Worm (Caenorhabditis elegans) whole organism, L2 larva: ENCODE data around the gene pqn-75.

ENCODE experiments used
- C34F6.9 ChIP-seq: fragments of 150-350 bp; optimal IDR thresholded peaks from 2 replicates; lab custom pipeline; 2014; ENCODE audit warnings: missing biosample characterization, missing genetic modification characterization
- F13H6.1 ChIP-seq: sonication (generic microtip); optimal IDR thresholded peaks from 2 replicates; lab custom pipeline; 2016; ENCODE audit warnings: missing genetic modification characterization, missing compliant biosample characterization
- R02D3.7 ChIP-seq: fragments of 150-350 bp; optimal IDR thresholded peaks from 2 replicates; lab custom pipeline; 2014; ENCODE audit warnings: missing biosample characterization, missing genetic modification characterization
- Y55F3AM.14 ChIP-seq: fragments of 200-800 bp; sonication (Bioruptor generic); optimal IDR thresholded peaks from 2 replicates; lab custom pipeline; 2018; ENCODE audit warnings: mild to moderate bottlenecking, missing genetic modification characterization, missing compliant biosample characterization
- ZK546.5 ChIP-seq: sonication (generic microtip); optimal IDR thresholded peaks from 2 replicates; lab custom pipeline; 2017; ENCODE audit warnings: missing biosample characterization, missing genetic modification characterization
- alr-1 ChIP-seq: fragments of 150-350 bp; optimal IDR thresholded peaks from 2 replicates; lab custom pipeline; 2014; ENCODE audit warnings: missing biosample characterization, missing genetic modification characterization
- aly-2 ChIP-seq: fragments of 150-350 bp; optimal IDR thresholded peaks from 2 replicates; lab custom pipeline; 2014; ENCODE audit warnings: missing biosample characterization, missing genetic modification characterization
- ama-1 ChIP-seq: fragments of 150-350 bp; optimal IDR thresholded peaks from 2 replicates; lab custom pipeline; 2018; ENCODE audit warnings: inconsistent platforms
- blmp-1 ChIP-seq: sonication (generic microtip); optimal IDR thresholded peaks from 2 replicates; lab custom pipeline; 2017; ENCODE audit warnings: missing genetic modification characterization, mild to moderate bottlenecking, missing compliant biosample characterization, antibody characterized with exemption, moderate library complexity; ENCODE audit not compliant: insufficient read depth
- ceh-16 ChIP-seq: fragments of 150-350 bp; optimal IDR thresholded peaks from 2 replicates; lab custom pipeline; 2014; ENCODE audit warnings: missing biosample characterization, missing genetic modification characterization
- ceh-82 ChIP-seq: fragments of 150-350 bp; optimal IDR thresholded peaks from 2 replicates; lab custom pipeline; 2014; ENCODE audit warnings: missing biosample characterization, missing genetic modification characterization
- crh-2 ChIP-seq: sonication (generic microtip); optimal IDR thresholded peaks from 2 replicates; lab custom pipeline; 2017; ENCODE audit warnings: missing biosample characterization, missing genetic modification characterization
- dmd-4 ChIP-seq: sonication (generic microtip); optimal IDR thresholded peaks from 2 replicates; lab custom pipeline; 2017; ENCODE audit warnings: missing biosample characterization, missing genetic modification characterization
- egl-27 ChIP-seq: sonication (generic microtip); optimal IDR thresholded peaks from 3 replicates; lab custom pipeline; 2017; ENCODE audit warnings: missing biosample characterization, missing genetic modification reagents, missing genetic modification characterization
- elt-1 ChIP-seq: fragments of 150-350 bp; optimal IDR thresholded peaks from 2 replicates; lab custom pipeline; 2014; ENCODE audit warnings: missing biosample characterization, missing genetic modification characterization
- elt-3 ChIP-seq: sonication (generic microtip); optimal IDR thresholded peaks from 2 replicates; lab custom pipeline; 2017; ENCODE audit warnings: missing biosample characterization, missing genetic modification characterization
- fos-1 ChIP-seq: fragments of 150-350 bp; optimal IDR thresholded peaks from 2 replicates; lab custom pipeline; 2014; ENCODE audit warnings: missing biosample characterization, missing genetic modification characterization
- gmeb-1 ChIP-seq: fragments of 150-350 bp; optimal IDR thresholded peaks from 2 replicates; lab custom pipeline; 2014; ENCODE audit warnings: missing biosample characterization, missing genetic modification characterization
- lin-11 ChIP-seq: fragments of 150-350 bp; sonication (generic microtip); optimal IDR thresholded peaks from 2 replicates; lab custom pipeline; 2014; ENCODE audit warnings: missing biosample characterization, missing genetic modification characterization, inconsistent platforms, mixed read lengths
- lin-13 ChIP-seq: fragments of 150-350 bp; optimal IDR thresholded peaks from 2 replicates; lab custom pipeline; 2014; ENCODE audit warnings: missing biosample characterization, missing genetic modification reagents, missing genetic modification characterization
- lin-39 ChIP-seq: fragments of 150-350 bp; optimal IDR thresholded peaks from 2 replicates; lab custom pipeline; 2014; ENCODE audit warnings: missing biosample characterization, missing genetic modification reagents, missing genetic modification characterization
- lsy-2 ChIP-seq, 2 experiments: fragments of 150-350 bp in 1 of 2; sonication (generic microtip) in 1 of 2; optimal IDR thresholded peaks; 2 replicates each; lab custom pipeline; 2014 to 2017; ENCODE audit warnings: missing biosample characterization in 2 of 2, missing genetic modification characterization in 2 of 2
- mab-5 ChIP-seq: fragments of 150-350 bp; optimal IDR thresholded peaks from 2 replicates; lab custom pipeline; 2014; ENCODE audit warnings: missing biosample characterization, missing genetic modification characterization
- mbf-1 ChIP-seq: sonication (generic microtip); optimal IDR thresholded peaks from 2 replicates; lab custom pipeline; 2017; ENCODE audit warnings: missing biosample characterization, missing genetic modification characterization
- mdl-1 ChIP-seq, 2 experiments: fragments of 150-350 bp in 1 of 2; sonication (generic microtip) in 1 of 2; optimal IDR thresholded peaks; 2 replicates each; lab custom pipeline; 2017; ENCODE audit warnings: missing biosample characterization in 2 of 2, missing genetic modification characterization in 2 of 2
- nhr-10 ChIP-seq: sonication (generic microtip); optimal IDR thresholded peaks from 2 replicates; lab custom pipeline; 2017; ENCODE audit warnings: missing biosample characterization, missing genetic modification characterization
- nhr-11 ChIP-seq: fragments of 150-350 bp; optimal IDR thresholded peaks from 2 replicates; lab custom pipeline; 2014; ENCODE audit warnings: missing biosample characterization, missing genetic modification characterization
- nhr-12 ChIP-seq: fragments of 150-350 bp; optimal IDR thresholded peaks from 2 replicates; lab custom pipeline; 2014; ENCODE audit warnings: missing biosample characterization, missing genetic modification characterization
- nhr-129 ChIP-seq: fragments of 150-350 bp; optimal IDR thresholded peaks from 2 replicates; lab custom pipeline; 2014; ENCODE audit warnings: missing biosample characterization, missing genetic modification characterization
- nhr-21 ChIP-seq: fragments of 150-350 bp; optimal IDR thresholded peaks from 2 replicates; lab custom pipeline; 2014; ENCODE audit warnings: missing biosample characterization, missing genetic modification characterization
- nhr-23 ChIP-seq: fragments of 150-350 bp; optimal IDR thresholded peaks from 2 replicates; lab custom pipeline; 2014; ENCODE audit warnings: missing biosample characterization, missing genetic modification reagents, missing genetic modification characterization
- nhr-237 ChIP-seq: fragments of 150-350 bp; optimal IDR thresholded peaks from 2 replicates; lab custom pipeline; 2014; ENCODE audit warnings: missing biosample characterization, missing genetic modification characterization
- nhr-25 ChIP-seq: fragments of 150-350 bp; sonication (generic microtip); optimal IDR thresholded peaks from 3 replicates; lab custom pipeline; 2014; ENCODE audit warnings: missing biosample characterization, missing genetic modification characterization
- nhr-6 ChIP-seq: fragments of 150-350 bp; optimal IDR thresholded peaks from 2 replicates; lab custom pipeline; 2014; ENCODE audit warnings: missing biosample characterization, missing genetic modification characterization
- nhr-77 ChIP-seq: fragments of 150-350 bp; optimal IDR thresholded peaks from 2 replicates; lab custom pipeline; 2014; ENCODE audit warnings: missing biosample characterization, missing genetic modification characterization
- peb-1 ChIP-seq: fragments of 150-350 bp; optimal IDR thresholded peaks from 2 replicates; lab custom pipeline; 2014; ENCODE audit warnings: missing biosample characterization, missing genetic modification characterization
- sem-4 ChIP-seq: fragments of 150-350 bp; optimal IDR thresholded peaks from 2 replicates; lab custom pipeline; 2014; ENCODE audit warnings: missing biosample characterization, missing genetic modification reagents, missing genetic modification characterization
- skn-1 ChIP-seq: sonication (generic microtip); optimal IDR thresholded peaks from 2 replicates; lab custom pipeline; 2017; ENCODE audit warnings: missing biosample characterization, missing genetic modification characterization
- sma-3 ChIP-seq: sonication (generic microtip); optimal IDR thresholded peaks from 2 replicates; lab custom pipeline; 2016; ENCODE audit warnings: missing genetic modification reagents, missing genetic modification characterization, missing compliant biosample characterization
- sma-9 ChIP-seq, 2 experiments: fragments of 150-350 bp in 1 of 2; sonication (generic microtip) in 1 of 2; optimal IDR thresholded peaks; 2 replicates each; lab custom pipeline; 2014 to 2016; ENCODE audit warnings: missing genetic modification characterization in 2 of 2, mild to moderate bottlenecking in 1 of 2, missing biosample characterization in 1 of 2, missing compliant biosample characterization in 1 of 2, missing genetic modification reagents in 1 of 2, moderate library complexity in 1 of 2
- snpc-4 ChIP-seq: fragments of 150-350 bp; optimal IDR thresholded peaks from 2 replicates; lab custom pipeline; 2014; ENCODE audit warnings: missing biosample characterization, missing genetic modification characterization
- unc-39 ChIP-seq: fragments of 150-350 bp; optimal IDR thresholded peaks from 2 replicates; lab custom pipeline; 2014; ENCODE audit warnings: missing biosample characterization, missing genetic modification characterization
- unc-55 ChIP-seq: fragments of 150-350 bp; sonication (generic microtip); optimal IDR thresholded peaks from 3 replicates; lab custom pipeline; 2014; ENCODE audit warnings: missing biosample characterization, missing genetic modification reagents, missing genetic modification characterization
- unc-62 ChIP-seq: fragments of 150-350 bp; optimal IDR thresholded peaks from 2 replicates; lab custom pipeline; 2014; ENCODE audit warnings: missing biosample characterization, missing genetic modification reagents, missing genetic modification characterization
- zag-1 ChIP-seq: fragments of 150-350 bp; optimal IDR thresholded peaks from 2 replicates; lab custom pipeline; 2014; ENCODE audit warnings: missing biosample characterization, missing genetic modification characterization
- ztf-1 ChIP-seq: fragments of 200-800 bp; sonication (Bioruptor generic); conservative IDR thresholded peaks from 2 replicates; pipeline ENCODE4 v1.3.6; 2022; ENCODE audit warnings: missing genetic modification characterization, missing compliant biosample characterization
- ztf-11 ChIP-seq: sonication (generic microtip); optimal IDR thresholded peaks from 2 replicates; lab custom pipeline; 2017; ENCODE audit warnings: missing biosample characterization, missing genetic modification characterization
- ztf-4 ChIP-seq: fragments of 150-350 bp; optimal IDR thresholded peaks from 2 replicates; lab custom pipeline; 2014; ENCODE audit warnings: missing biosample characterization, missing genetic modification characterization

Gene pqn-75

DNA sequence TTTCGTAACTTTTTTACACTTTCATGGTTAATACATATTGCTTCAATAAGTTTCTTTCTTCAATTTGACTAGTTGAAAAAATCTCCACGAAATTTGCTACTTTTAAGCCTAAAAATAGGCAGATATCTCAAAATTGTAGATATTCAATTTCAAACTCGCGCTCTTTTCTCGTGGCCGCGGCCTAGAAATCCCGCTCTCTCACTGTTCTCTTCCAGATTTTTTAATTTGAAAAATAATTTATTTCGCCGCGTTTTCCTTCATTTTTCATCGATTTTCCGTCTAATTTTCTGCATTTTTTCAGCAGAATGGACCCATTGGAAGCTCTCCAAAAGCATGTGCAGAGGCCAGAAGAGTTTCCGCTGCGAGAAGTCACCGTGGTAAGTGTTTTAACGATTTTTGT lies 29.9 kb upstream of the pqn-75 start, which contains the start of gene cdc-73 (continued):
- no peak for TF ChIP-seq mdl-1 (tag; optimal IDR thresholded peaks at IDR 0.05; lab: Kevin White, UChicago)
- no peak for TF ChIP-seq dmd-4 (tag; lab: Kevin White, UChicago)
- TF ChIP-seq ztf-4 (tag; lab: Kevin White, UChicago): no peak
- no peak for TF ChIP-seq nhr-25 (tag; lab: Kevin White, UChicago)

DNA sequence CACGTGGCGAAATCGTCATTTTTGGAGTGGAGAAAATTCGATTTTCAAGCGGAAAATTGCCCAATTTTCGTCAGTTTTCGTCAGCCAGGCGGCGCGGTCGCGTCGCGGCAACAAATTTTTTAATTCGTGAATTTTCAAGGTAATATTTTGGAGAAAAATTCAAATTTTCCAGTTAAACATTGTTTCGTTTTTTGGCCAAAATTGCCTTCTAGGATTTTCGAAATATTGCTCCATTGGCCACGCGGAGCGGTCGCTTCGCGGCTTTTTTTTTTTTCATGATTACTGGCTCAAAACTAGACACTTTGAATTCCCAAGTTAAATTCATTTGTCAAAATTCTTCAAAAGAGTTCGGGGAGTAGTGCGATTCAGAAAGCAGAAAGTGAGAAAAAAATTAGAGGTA lies 24.5 kb upstream of the pqn-75 start:
- no peak for TF ChIP-seq nhr-6 (tag; lab: Kevin White, UChicago)

DNA sequence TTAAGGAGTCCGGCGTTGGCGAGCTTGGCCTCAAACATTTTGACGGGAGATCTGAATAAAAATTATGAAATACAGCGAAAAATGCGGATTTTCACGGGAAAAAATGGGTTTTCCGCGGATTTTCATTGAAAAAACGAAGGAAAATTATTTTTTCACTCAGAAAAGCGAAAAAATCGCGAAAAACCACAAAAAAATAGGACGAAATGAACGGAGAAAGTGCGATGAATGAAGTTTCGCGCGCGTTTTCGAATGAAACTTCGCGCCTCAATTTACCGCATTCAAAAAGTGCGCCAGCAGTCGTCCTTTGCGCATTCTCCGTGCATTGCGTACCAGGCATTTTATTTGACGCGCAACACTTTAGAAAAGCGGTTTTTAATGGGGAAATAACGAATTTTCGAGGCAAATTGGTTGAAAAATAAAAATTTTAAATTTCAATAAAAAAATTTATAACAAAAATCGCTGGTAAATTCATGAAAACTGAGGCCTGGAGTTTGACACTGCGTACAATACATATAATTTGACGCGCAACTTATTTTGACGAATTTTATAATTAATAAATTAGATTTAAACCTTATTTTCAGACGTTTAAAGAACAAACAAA lies 22.6 kb upstream of the pqn-75 start, which contains the start of gene pcn-1:
pcn-1 (minus strand) TSS at position 51 of the 601 bp plus-strand sequence.
- TF ChIP-seq sma-9 (GFP tag; optimal IDR thresholded peaks at IDR 0.05; lab: Kevin White, UChicago) (peak; percentile 95), sma-9 (tag; optimal IDR thresholded peaks at IDR 0.05; lab: Kevin White, UChicago) (no peak), F13H6.1 (tag; lab: Kevin White, UChicago) (peak; percentile 93), zag-1 (tag; lab: Kevin White, UChicago) (peak; percentile 21), nhr-21 (tag; lab: Kevin White, UChicago) (peak; percentile 95), nhr-77 (tag; lab: Kevin White, UChicago) (peak; percentile 73), lsy-2 (tag; optimal IDR thresholded peaks at IDR 0.05; lab: Kevin White, UChicago) (peak; percentile 94 to 96), ama-1 (lab: Kevin White, UChicago) (peak; percentile 43), unc-55 (GFP tag; lab: Kevin White, UChicago) (peak; percentile 94), alr-1 (no peak), nhr-129 (tag; lab: Kevin White, UChicago) (peak; percentile 77), dmd-4 (tag; lab: Kevin White, UChicago) (peak; percentile 75), lin-13 (GFP tag; lab: Kevin White, UChicago) (peak; percentile 89), peb-1 (tag; lab: Kevin White, UChicago) (no peak), sma-3 (GFP tag; lab: Kevin White, UChicago) (peak; percentile 96), nhr-237 (tag; lab: Kevin White, UChicago) (peak; percentile 29), elt-1 (tag; lab: Kevin White, UChicago) (no peak), ztf-11 (tag; lab: Kevin White, UChicago) (no peak), nhr-12 (peak; percentile 34), elt-3 (tag; lab: Kevin White, UChicago) (no peak), nhr-23 (tag; lab: Kevin White, UChicago) (no peak), snpc-4 (tag; lab: Kevin White, UChicago) (peak; percentile 70), R02D3.7 (tag; lab: Kevin White, UChicago) (peak; percentile 68), ZK546.5 (tag; lab: Kevin White, UChicago) (peak; percentile 53), ceh-82 (tag; lab: Kevin White, UChicago) (peak; percentile 33), C34F6.9 (tag; lab: Kevin White, UChicago) (peak; percentile 98), fos-1 (tag; lab: Kevin White, UChicago) (peak; percentile 87), mbf-1 (tag; lab: Kevin White, UChicago) (peak; percentile 20), ztf-4 (tag; lab: Kevin White, UChicago) (peak; percentile 78), ceh-16 (tag; lab: Kevin White, UChicago) (peak; percentile 71), nhr-11 (tag; lab: Kevin White, UChicago) (no peak), blmp-1 (peak; percentile 51), lin-11 (tag; lab: Kevin White, UChicago) (peak; percentile 78), ztf-1 (GFP tag; lab: Robert Waterston, UW) (0 out of 2 replicates have a peak, but pooled peaks have one; percentile 43), Y55F3AM.14 (GFP tag; lab: Kevin White, UChicago) (peak; percentile 83), lin-39 (no peak), unc-62 (GFP tag; lab: Kevin White, UChicago) (no peak), crh-2 (tag; lab: Kevin White, UChicago) (peak; percentile 97), gmeb-1 (tag; lab: Kevin White, UChicago) (peak; percentile 99), nhr-10 (peak; percentile 61), mdl-1 (tag; optimal IDR thresholded peaks at IDR 0.05; lab: Kevin White, UChicago) (peak in 1 of 2 experiments; percentile 14), skn-1 (no peak), mab-5 (tag; lab: Kevin White, UChicago) (peak; percentile 93), sem-4 (peak; percentile 85), nhr-6 (tag; lab: Kevin White, UChicago) (peak; percentile 83), nhr-25 (tag; lab: Kevin White, UChicago) (peak; percentile 97), egl-27 (tag; lab: Kevin White, UChicago) (peak; percentile 90), aly-2 (tag; lab: Kevin White, UChicago) (no peak), unc-39 (tag; lab: Kevin White, UChicago) (no peak)
